Fruit fly (Drosophila melanogaster) whole organism, embryonic: ENCODE data around the gene Suv3.

ENCODE experiments used
- Abd-B ChIP-seq: fragments of 200-800 bp; sonication (Bioruptor generic); optimal IDR thresholded peaks from 2 replicates; lab custom pipeline; 2018; ENCODE audit warnings: missing biosample characterization, mild to moderate bottlenecking, missing genetic modification characterization, moderate library complexity
- Antp ChIP-seq: fragments of 200-800 bp; sonication (Bioruptor generic); optimal IDR thresholded peaks from 3 replicates; lab custom pipeline; 2016; ENCODE audit warnings: missing biosample characterization, missing genetic modification characterization
- B-H1 ChIP-seq: fragments of 200-800 bp; sonication (Bioruptor generic); IDR thresholded peaks from 3 replicates; pipeline ENCODE4 v1.3.6; 2022; ENCODE audit warnings: missing biosample characterization, missing genetic modification characterization
- CG10147 ChIP-seq: fragments of 200-800 bp; sonication (Bioruptor generic); optimal IDR thresholded peaks from 2 replicates; lab custom pipeline; 2019; ENCODE audit warnings: missing biosample characterization, mild to moderate bottlenecking, missing genetic modification characterization, moderate library complexity
- CG10274 ChIP-seq: fragments of 200-800 bp; sonication (Bioruptor generic); optimal IDR thresholded peaks from 3 replicates; lab custom pipeline; 2017; ENCODE audit warnings: missing biosample characterization, mild to moderate bottlenecking, missing genetic modification characterization
- CG10431 ChIP-seq: fragments of 200-800 bp; sonication (Bioruptor generic); optimal IDR thresholded peaks from 3 replicates; lab custom pipeline; 2018; ENCODE audit warnings: missing biosample characterization, mild to moderate bottlenecking, missing genetic modification characterization
- CG10462 ChIP-seq: fragments of 200-800 bp; sonication (Bioruptor generic); optimal IDR thresholded peaks from 2 replicates; lab custom pipeline; 2016; ENCODE audit warnings: missing biosample characterization, missing genetic modification characterization
- CG11456 ChIP-seq: fragments of 200-800 bp; sonication (Bioruptor generic); IDR thresholded peaks from 3 replicates; pipeline ENCODE4 v1.3.6; 2022; ENCODE audit warnings: missing biosample characterization, missing genetic modification characterization
- CG11696 ChIP-seq: fragments of 200-800 bp; sonication (Bioruptor generic); IDR thresholded peaks from 2 replicates; pipeline ENCODE4 v1.3.6; 2022; ENCODE audit warnings: missing biosample characterization, missing genetic modification characterization
- CG12219 ChIP-seq: fragments of 200-800 bp; sonication (Bioruptor generic); optimal IDR thresholded peaks from 3 replicates; lab custom pipeline; 2018; ENCODE audit warnings: missing biosample characterization, mild to moderate bottlenecking, missing genetic modification characterization
- CG13894 ChIP-seq: fragments of 200-800 bp; sonication (Bioruptor generic); optimal IDR thresholded peaks from 3 replicates; lab custom pipeline; 2018; ENCODE audit warnings: missing biosample characterization, mild to moderate bottlenecking, missing genetic modification characterization, moderate library complexity
- CG14050 ChIP-seq: fragments of 200-800 bp; sonication (Bioruptor generic); IDR thresholded peaks from 3 replicates; pipeline ENCODE4 v1.3.6; 2022; ENCODE audit warnings: missing biosample characterization, missing genetic modification characterization
- CG18476 ChIP-seq: fragments of 200-800 bp; sonication (Bioruptor generic); optimal IDR thresholded peaks from 2 replicates; lab custom pipeline; 2016; ENCODE audit warnings: missing biosample characterization, mild to moderate bottlenecking, missing genetic modification characterization
- CG2199 ChIP-seq: fragments of 200-800 bp; sonication (Bioruptor generic); IDR thresholded peaks from 3 replicates; pipeline ENCODE4 v1.3.6; 2022; ENCODE audit warnings: missing biosample characterization, missing genetic modification characterization
- CG30403 ChIP-seq: fragments of 200-800 bp; sonication (Bioruptor generic); optimal IDR thresholded peaks from 3 replicates; lab custom pipeline; 2016; ENCODE audit warnings: missing biosample characterization, missing genetic modification characterization
- CG34376 ChIP-seq: fragments of 200-800 bp; sonication (Bioruptor generic); optimal IDR thresholded peaks from 2 replicates; lab custom pipeline; 2018; ENCODE audit warnings: missing biosample characterization, mild to moderate bottlenecking, missing genetic modification characterization
- CG3838 ChIP-seq: fragments of 200-800 bp; sonication (Bioruptor generic); optimal IDR thresholded peaks from 3 replicates; lab custom pipeline; 2016; ENCODE audit warnings: missing biosample characterization, missing genetic modification characterization
- CG3995 ChIP-seq: fragments of 200-800 bp; sonication (Bioruptor generic); optimal IDR thresholded peaks from 3 replicates; lab custom pipeline; 2016; ENCODE audit warnings: missing biosample characterization, missing genetic modification characterization
- CG4328 ChIP-seq: fragments of 200-800 bp; sonication (Bioruptor generic); optimal IDR thresholded peaks from 3 replicates; lab custom pipeline; 2017; ENCODE audit warnings: missing biosample characterization, missing genetic modification reagents, missing genetic modification characterization
- CG7556 ChIP-seq: fragments of 200-800 bp; sonication (Bioruptor generic); optimal IDR thresholded peaks from 2 replicates; lab custom pipeline; 2017; ENCODE audit warnings: missing biosample characterization, mild to moderate bottlenecking, missing genetic modification characterization
- CG7839 ChIP-seq: fragments of 200-800 bp; sonication (Bioruptor generic); optimal IDR thresholded peaks from 3 replicates; lab custom pipeline; 2018; ENCODE audit warnings: missing biosample characterization, mild to moderate bottlenecking, missing genetic modification characterization, moderate library complexity
- CG8290 ChIP-seq, 3 experiments: fragments of 200-800 bp; sonication (Bioruptor generic); optimal IDR thresholded peaks; 2 replicates each; lab custom pipeline; 2016 to 2019; ENCODE audit warnings: missing biosample characterization in 3 of 3, missing genetic modification characterization in 3 of 3, mild to moderate bottlenecking in 2 of 3, moderate library complexity in 1 of 3
- CG9437 ChIP-seq: fragments of 200-800 bp; sonication (Bioruptor generic); optimal IDR thresholded peaks from 2 replicates; lab custom pipeline; 2018; ENCODE audit warnings: missing biosample characterization, mild to moderate bottlenecking, missing genetic modification characterization
- CG9817 ChIP-seq: fragments of 200-800 bp; sonication (Bioruptor generic); optimal IDR thresholded peaks from 2 replicates; lab custom pipeline; 2018; ENCODE audit warnings: missing biosample characterization, mild to moderate bottlenecking, missing genetic modification characterization, moderate library complexity
- Dad ChIP-seq: fragments of 200-800 bp; sonication (Bioruptor generic); optimal IDR thresholded peaks from 3 replicates; lab custom pipeline; 2016; ENCODE audit warnings: missing biosample characterization, missing genetic modification characterization
- Ets65A ChIP-seq: fragments of 200-800 bp; sonication (Bioruptor generic); peaks from one replicate; lab custom pipeline; 2016; ENCODE audit warnings: missing biosample characterization, missing genetic modification characterization
- Gsc ChIP-seq: fragments of 200-800 bp; sonication (Bioruptor generic); IDR thresholded peaks from 2 replicates; pipeline ENCODE4 v1.3.6; 2022; ENCODE audit warnings: missing biosample characterization, missing genetic modification characterization
- H15 ChIP-seq: fragments of 200-800 bp; sonication (Bioruptor generic); IDR thresholded peaks from 3 replicates; pipeline ENCODE4 v1.3.6; 2022; ENCODE audit warnings: missing biosample characterization, missing genetic modification characterization
- Hr39 ChIP-seq: fragments of >200 bp; optimal IDR thresholded peaks from 2 replicates; lab custom pipeline; 2017
- Oli ChIP-seq: fragments of 200-800 bp; sonication (Bioruptor generic); optimal IDR thresholded peaks from 2 replicates; lab custom pipeline; 2018; ENCODE audit warnings: missing biosample characterization, mild to moderate bottlenecking, missing genetic modification characterization, moderate library complexity
- Opbp ChIP-seq: fragments of 200-800 bp; sonication (Bioruptor generic); IDR thresholded peaks from 3 replicates; pipeline ENCODE4 v1.3.6; 2022; ENCODE audit warnings: missing biosample characterization, missing genetic modification characterization; ENCODE audit not compliant: partially characterized antibody
- Sox102F ChIP-seq: fragments of 200-800 bp; sonication (Bioruptor generic); optimal IDR thresholded peaks from 2 replicates; lab custom pipeline; 2018; ENCODE audit warnings: missing biosample characterization, mild to moderate bottlenecking, missing genetic modification characterization, moderate library complexity
- Trl ChIP-seq, 3 experiments: fragments of >200 bp in 2 of 3; fragments of 200-800 bp in 1 of 3; sonication (Bioruptor generic) in 1 of 3; optimal IDR thresholded peaks; 2 replicates in 1 of 3; 3 replicates in 2 of 3; lab custom pipeline; 2016 to 2017; ENCODE audit warnings: missing biosample characterization in 1 of 3, missing genetic modification characterization in 1 of 3
- ac ChIP-seq: fragments of 200-800 bp; sonication (Bioruptor generic); optimal IDR thresholded peaks from 3 replicates; lab custom pipeline; 2017; ENCODE audit warnings: missing biosample characterization, mild to moderate bottlenecking, missing genetic modification characterization
- chinmo ChIP-seq: fragments of 200-800 bp; sonication (Bioruptor generic); IDR thresholded peaks from 4 replicates; pipeline ENCODE4 v1.3.6; 2022; ENCODE audit warnings: missing biosample characterization, missing genetic modification characterization; ENCODE audit not compliant: partially characterized antibody
- dmrt11E ChIP-seq: fragments of 200-800 bp; sonication (Bioruptor generic); optimal IDR thresholded peaks from 3 replicates; lab custom pipeline; 2018; ENCODE audit warnings: missing biosample characterization, mild to moderate bottlenecking, missing genetic modification characterization, moderate library complexity
- dysf ChIP-seq: fragments of 200-800 bp; sonication (Bioruptor generic); IDR thresholded peaks from 3 replicates; pipeline ENCODE4 v1.3.6; 2022; ENCODE audit warnings: missing biosample characterization, missing genetic modification characterization
- ewg ChIP-seq: fragments of 200-800 bp; sonication (Bioruptor generic); optimal IDR thresholded peaks from 3 replicates; lab custom pipeline; 2017; ENCODE audit warnings: mild to moderate bottlenecking, missing biosample characterization, missing genetic modification reagents, missing genetic modification characterization
- her ChIP-seq: fragments of 200-800 bp; sonication (Bioruptor generic); optimal IDR thresholded peaks from 2 replicates; lab custom pipeline; 2016; ENCODE audit warnings: missing biosample characterization, missing genetic modification characterization
- oc ChIP-seq: fragments of 200-800 bp; sonication (Bioruptor generic); optimal IDR thresholded peaks from 2 replicates; lab custom pipeline; 2018; ENCODE audit warnings: missing biosample characterization, mild to moderate bottlenecking, missing genetic modification characterization, moderate library complexity
- onecut ChIP-seq: fragments of 200-800 bp; sonication (Bioruptor generic); IDR thresholded peaks from 2 replicates; pipeline ENCODE4 v1.3.6; 2022; ENCODE audit warnings: missing biosample characterization, missing genetic modification characterization
- sd ChIP-seq: fragments of 200-800 bp; sonication (Bioruptor generic); optimal IDR thresholded peaks from 3 replicates; lab custom pipeline; 2018; ENCODE audit warnings: missing biosample characterization, mild to moderate bottlenecking, missing genetic modification characterization, moderate library complexity
- so ChIP-seq: fragments of 200-800 bp; sonication (Bioruptor generic); IDR thresholded peaks from 3 replicates; pipeline ENCODE4 v1.3.6; 2022; ENCODE audit warnings: missing biosample characterization, missing genetic modification characterization
- ssp ChIP-seq: fragments of 200-800 bp; sonication (Bioruptor generic); IDR thresholded peaks from 2 replicates; pipeline ENCODE4 v1.3.6; 2022; ENCODE audit warnings: missing biosample characterization, missing genetic modification characterization
- sug ChIP-seq: fragments of 200-800 bp; optimal IDR thresholded peaks from 2 replicates; lab custom pipeline; 2019; ENCODE audit warnings: missing biosample characterization, mild to moderate bottlenecking, missing genetic modification characterization, moderate library complexity
- tup ChIP-seq: fragments of 200-800 bp; sonication (Bioruptor generic); optimal IDR thresholded peaks from 2 replicates; lab custom pipeline; 2016; ENCODE audit warnings: missing biosample characterization, mild to moderate bottlenecking, missing genetic modification characterization, moderate library complexity
- wor ChIP-seq: fragments of 200-800 bp; sonication (Bioruptor generic); IDR thresholded peaks from 2 replicates; pipeline ENCODE4 v1.3.6; 2022; ENCODE audit warnings: missing biosample characterization, missing genetic modification characterization

The Suv3 gene

dm6 chr3R:4291289-4291688 is 20.1 kb upstream of the Suv3 start (continued):
- no peak for TF ChIP-seq dmrt11E (tag; lab: Kevin White, UChicago)
- peak; percentile 69 for TF ChIP-seq sug (tag; lab: Kevin White, UChicago)
- TF ChIP-seq CG13894 (tag; lab: Kevin White, UChicago), result peak; percentile 13
- TF ChIP-seq her, result no peak
- no peak for TF ChIP-seq so (GFP tag; lab: Robert Waterston, UW)
- peak; percentile 4 to 13 for TF ChIP-seq Trl (optimal IDR thresholded peaks at IDR 0.05; lab: Kevin White, UChicago)
- TF ChIP-seq Trl (GFP tag; optimal IDR thresholded peaks at IDR 0.05; lab: Kevin White, UChicago), result no peak
- TF ChIP-seq Abd-B (GFP tag; lab: Kevin White, UChicago), result no peak
- TF ChIP-seq CG3995 (GFP tag; lab: Kevin White, UChicago), result no peak
- no peak for TF ChIP-seq ac (GFP tag; lab: Kevin White, UChicago)
- TF ChIP-seq CG10147 (GFP tag; lab: Kevin White, UChicago), result no peak
- TF ChIP-seq chinmo, result 0 out of 4 replicates have a peak, but pooled peaks have one; percentile 28
- no peak for TF ChIP-seq CG8290 (GFP tag; optimal IDR thresholded peaks at IDR 0.05; lab: Kevin White, UChicago)
- no peak for TF ChIP-seq CG8290 (tag; optimal IDR thresholded peaks at IDR 0.05; lab: Kevin White, UChicago)
- TF ChIP-seq CG10274 (GFP tag; lab: Kevin White, UChicago), result no peak
- TF ChIP-seq ewg (GFP tag; lab: Kevin White, UChicago), result peak; percentile 98
- TF ChIP-seq CG7839 (tag; lab: Kevin White, UChicago), result no peak

dm6 chr3R:4292185-4292584 is 19.2 kb upstream of the Suv3 start:
- TF ChIP-seq CG10462 (GFP tag; lab: Kevin White, UChicago) (no peak), CG10431 (GFP tag; lab: Kevin White, UChicago) (peak; percentile 43), CG9817 (tag; lab: Kevin White, UChicago) (no peak), Dad (no peak), Ets65A (GFP tag; lab: Kevin White, UChicago) (peak; percentile 71), CG11456 (no peak), onecut (GFP tag; lab: Robert Waterston, UW) (peak; percentile 94), CG9437 (GFP tag; lab: Kevin White, UChicago) (peak; percentile 58)

DNA sequence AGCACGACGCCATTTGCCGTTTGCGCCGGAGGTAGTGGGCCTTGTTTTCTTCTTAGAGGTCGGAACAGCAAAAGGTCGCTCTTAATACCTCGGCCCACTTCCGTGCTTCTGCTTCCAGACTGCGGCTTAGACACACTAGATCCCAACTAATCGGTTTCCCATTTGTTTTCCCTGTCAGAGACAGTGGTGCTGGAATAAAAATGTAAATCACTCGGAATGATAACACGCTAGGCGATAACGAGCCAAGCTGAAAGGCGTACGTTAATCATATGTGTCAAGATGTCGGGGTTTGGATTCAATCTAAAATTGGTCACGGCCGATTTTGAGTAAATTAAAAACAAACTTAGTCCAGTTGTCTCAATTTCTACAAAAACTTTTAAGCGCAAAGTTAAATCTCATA is 16.7 kb upstream of the Suv3 start, which contains the start of gene Nepl11:
Gene Nepl11 (minus strand): TSS at position 152 of the 400 bp plus-strand sequence.
- TF ChIP-seq sug (tag; lab: Kevin White, UChicago) (peak; percentile 57), CG18476 (GFP tag; lab: Kevin White, UChicago) (no peak), CG34376 (GFP tag; lab: Kevin White, UChicago) (peak; percentile 70)

DNA sequence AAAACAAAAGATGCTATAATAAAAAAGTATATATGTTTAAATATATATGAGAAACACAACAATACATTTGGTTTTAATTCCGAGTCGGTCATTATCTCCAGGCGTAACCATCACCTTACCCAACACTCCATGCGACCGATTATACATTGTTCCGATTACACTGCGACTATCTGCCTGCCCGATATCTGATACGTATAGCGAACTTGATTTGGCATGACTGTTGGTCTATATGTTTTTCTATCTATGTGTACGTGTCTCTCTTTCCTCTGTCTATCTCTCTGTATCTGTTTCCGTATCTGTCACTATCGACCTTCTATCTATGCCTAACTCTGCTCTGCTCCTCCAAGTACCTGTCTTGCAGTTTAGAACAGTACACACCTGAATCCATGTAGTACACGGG is 9.9 kb upstream of the Suv3 start:
- TF ChIP-seq tup (GFP tag; lab: Kevin White, UChicago) (no peak), CG30403 (GFP tag; lab: Kevin White, UChicago) (no peak), dysf (no peak), CG7556 (no peak), CG3838 (GFP tag; lab: Kevin White, UChicago) (no peak), oc (tag; lab: Kevin White, UChicago) (no peak), CG4328 (GFP tag; lab: Kevin White, UChicago) (no peak), CG13894 (tag; lab: Kevin White, UChicago) (peak; percentile 30), wor (no peak), CG11696 (GFP tag; lab: Robert Waterston, UW) (no peak), ssp (GFP tag; lab: Robert Waterston, UW) (no peak), sd (no peak), Opbp (GFP tag; lab: Robert Waterston, UW) (no peak), Sox102F (GFP tag; lab: Kevin White, UChicago) (no peak), CG12219 (GFP tag; lab: Kevin White, UChicago) (no peak), B-H1 (GFP tag; lab: Robert Waterston, UW) (no peak), H15 (GFP tag; lab: Robert Waterston, UW) (no peak), CG14050 (GFP tag; lab: Robert Waterston, UW) (no peak), Gsc (GFP tag; lab: Robert Waterston, UW) (no peak), Antp (GFP tag; lab: Kevin White, UChicago) (no peak), Oli (no peak), CG2199 (GFP tag; lab: Robert Waterston, UW) (0 out of 3 replicates have a peak, but pooled peaks have one; percentile 29), Hr39 (no peak)
